Worm (Caenorhabditis elegans) whole organism, L3 larva: Measurements from ENCODE around the gene csb-1.

Source experiments
- R02D3.7 ChIP-seq: fragments of 150-350 bp; optimal IDR thresholded peaks from 2 replicates; lab custom pipeline; 2014; ENCODE audit warnings: missing biosample characterization, missing genetic modification characterization
- ceh-28 ChIP-seq: fragments of 150-350 bp; optimal IDR thresholded peaks from 2 replicates; lab custom pipeline; 2014; ENCODE audit warnings: missing biosample characterization, missing genetic modification reagents, missing genetic modification characterization
- ceh-82 ChIP-seq: fragments of 150-350 bp; optimal IDR thresholded peaks from 2 replicates; lab custom pipeline; 2014; ENCODE audit warnings: missing biosample characterization, missing genetic modification characterization
- egl-27 ChIP-seq: sonication (generic microtip); optimal IDR thresholded peaks from 4 replicates; lab custom pipeline; 2017; ENCODE audit warnings: missing biosample characterization, missing genetic modification reagents, missing genetic modification characterization
- elt-1 ChIP-seq: fragments of 150-350 bp; optimal IDR thresholded peaks from 2 replicates; lab custom pipeline; 2014; ENCODE audit warnings: missing biosample characterization, missing genetic modification characterization
- elt-2 ChIP-seq: sonication (generic microtip); optimal IDR thresholded peaks from 2 replicates; lab custom pipeline; 2016; ENCODE audit warnings: missing genetic modification reagents, mild to moderate bottlenecking, missing genetic modification characterization, missing compliant biosample characterization
- elt-3 ChIP-seq, 3 experiments: fragments of 150-350 bp in 1 of 3; sonication (generic microtip) in 2 of 3; optimal IDR thresholded peaks; 2 replicates in 2 of 3; 4 replicates in 1 of 3; lab custom pipeline; 2014 to 2017; ENCODE audit warnings: missing biosample characterization in 3 of 3, missing genetic modification characterization in 3 of 3
- eor-1 ChIP-seq, 2 experiments: fragments of 150-350 bp; optimal IDR thresholded peaks; 2 replicates each; lab custom pipeline; 2014 to 2018; ENCODE audit warnings: missing biosample characterization in 2 of 2, missing genetic modification characterization in 2 of 2
- fkh-10 ChIP-seq: sonication (generic microtip); optimal IDR thresholded peaks from 2 replicates; lab custom pipeline; 2017; ENCODE audit warnings: missing biosample characterization, missing genetic modification reagents, missing genetic modification characterization
- fkh-2 ChIP-seq: fragments of 150-350 bp; optimal IDR thresholded peaks from 2 replicates; lab custom pipeline; 2014; ENCODE audit warnings: missing biosample characterization, missing genetic modification reagents, missing genetic modification characterization
- fos-1 ChIP-seq: fragments of 150-350 bp; optimal IDR thresholded peaks from 2 replicates; lab custom pipeline; 2014; ENCODE audit warnings: missing biosample characterization, missing genetic modification characterization
- hmg-11 ChIP-seq: sonication (generic microtip); optimal IDR thresholded peaks from 2 replicates; lab custom pipeline; 2016; ENCODE audit warnings: missing genetic modification characterization, missing compliant biosample characterization
- jun-1 ChIP-seq: fragments of 150-350 bp; optimal IDR thresholded peaks from 2 replicates; lab custom pipeline; 2014; ENCODE audit warnings: missing biosample characterization, missing genetic modification reagents, missing genetic modification characterization
- lin-15B ChIP-seq: fragments of 150-350 bp; optimal IDR thresholded peaks from 2 replicates; lab custom pipeline; 2014; ENCODE audit warnings: missing biosample characterization, missing genetic modification characterization
- lin-39 ChIP-seq: fragments of 150-350 bp; optimal IDR thresholded peaks from 2 replicates; lab custom pipeline; 2018; ENCODE audit warnings: missing biosample characterization, missing genetic modification reagents, missing genetic modification characterization
- lsy-12 ChIP-seq: sonication (generic microtip); optimal IDR thresholded peaks from 2 replicates; lab custom pipeline; 2016; ENCODE audit warnings: mild to moderate bottlenecking, missing genetic modification characterization, missing compliant biosample characterization
- mdl-1 ChIP-seq: fragments of 150-350 bp; optimal IDR thresholded peaks from 2 replicates; lab custom pipeline; 2014; ENCODE audit warnings: missing biosample characterization, missing genetic modification characterization
- nhr-237 ChIP-seq: fragments of 150-350 bp; optimal IDR thresholded peaks from 2 replicates; lab custom pipeline; 2014; ENCODE audit warnings: missing biosample characterization, missing genetic modification characterization
- nhr-25 ChIP-seq: sonication (generic microtip); optimal IDR thresholded peaks from 2 replicates; lab custom pipeline; 2017; ENCODE audit warnings: missing biosample characterization, missing genetic modification characterization
- nhr-28 ChIP-seq: fragments of 150-350 bp; optimal IDR thresholded peaks from 2 replicates; lab custom pipeline; 2014; ENCODE audit warnings: missing biosample characterization, missing genetic modification characterization
- nhr-43 ChIP-seq: sonication (generic microtip); optimal IDR thresholded peaks from 2 replicates; lab custom pipeline; 2016; ENCODE audit warnings: mild to moderate bottlenecking, missing genetic modification characterization, missing compliant biosample characterization; ENCODE audit not compliant: poor library complexity, severe bottlenecking
- nhr-67 ChIP-seq: fragments of 150-350 bp; optimal IDR thresholded peaks from 2 replicates; lab custom pipeline; 2014; ENCODE audit warnings: missing biosample characterization, missing genetic modification characterization
- pha-4 ChIP-seq: fragments of 150-350 bp; optimal IDR thresholded peaks from 2 replicates; lab custom pipeline; 2014; ENCODE audit warnings: missing biosample characterization, missing genetic modification reagents, missing genetic modification characterization
- pqm-1 ChIP-seq: fragments of 150-350 bp; optimal IDR thresholded peaks from 2 replicates; lab custom pipeline; 2017; ENCODE audit warnings: missing biosample characterization, missing genetic modification characterization, inconsistent platforms
- skn-1 ChIP-seq: fragments of 150-350 bp; optimal IDR thresholded peaks from 2 replicates; lab custom pipeline; 2014; ENCODE audit warnings: missing biosample characterization, missing genetic modification characterization
- snpc-4 ChIP-seq: fragments of 150-350 bp; optimal IDR thresholded peaks from 2 replicates; lab custom pipeline; 2014; ENCODE audit warnings: missing biosample characterization, missing genetic modification characterization
- tbx-2 ChIP-seq: sonication (generic microtip); optimal IDR thresholded peaks from 2 replicates; lab custom pipeline; 2016; ENCODE audit warnings: mild to moderate bottlenecking, missing genetic modification characterization, missing compliant biosample characterization
- ztf-11 ChIP-seq: fragments of 150-350 bp; optimal IDR thresholded peaks from 2 replicates; lab custom pipeline; 2014; ENCODE audit warnings: missing biosample characterization, missing genetic modification characterization

Gene csb-1

ce11 chrX:15881027-15881426 lies 15.3 kb upstream of the csb-1 start:
- TF ChIP-seq elt-2 (tag; lab: Kevin White, UChicago) (no peak), lsy-12 (tag; lab: Kevin White, UChicago) (peak; percentile 49), skn-1 (tag; lab: Kevin White, UChicago) (no peak), jun-1 (tag; lab: Kevin White, UChicago) (no peak), snpc-4 (tag; lab: Kevin White, UChicago) (no peak), tbx-2 (tag; lab: Kevin White, UChicago) (no peak), ceh-82 (no peak), fkh-10 (GFP tag; lab: Kevin White, UChicago) (no peak)

DNA sequence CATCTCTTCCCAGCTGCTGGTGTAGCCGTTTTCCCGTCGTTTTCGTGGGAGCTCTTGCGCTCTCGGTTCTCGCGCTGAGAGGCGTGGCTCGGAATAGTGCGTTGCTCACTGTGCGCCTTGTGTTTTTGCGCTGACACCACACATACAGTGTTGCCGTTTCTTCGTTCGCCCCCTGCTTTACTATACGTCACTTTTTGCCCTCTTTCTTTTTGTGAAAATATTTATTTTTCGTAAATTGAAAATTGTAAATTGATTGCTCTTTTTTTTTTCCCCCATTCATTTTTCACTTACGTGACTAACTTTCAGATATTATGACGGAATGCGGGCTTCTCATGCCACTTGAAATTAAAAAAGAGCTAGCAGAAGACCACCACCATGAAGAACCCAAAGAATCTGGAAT lies 13.1 kb upstream of the csb-1 start, which contains the start of gene gmeb-2:
gmeb-2 (plus strand) TSS at position 301 of the 400 bp plus-strand sequence.
- no peak for TF ChIP-seq nhr-28 (tag; lab: Kevin White, UChicago)
- TF ChIP-seq pha-4 (tag; lab: Kevin White, UChicago), result peak; percentile 4
- TF ChIP-seq nhr-43 (tag; lab: Kevin White, UChicago), result no peak
- TF ChIP-seq lsy-12 (tag; lab: Kevin White, UChicago), result peak; percentile 17

ce11 chrX:15876936-15877335 lies 11.2 kb upstream of the csb-1 start:
- TF ChIP-seq pqm-1 (tag; lab: Kevin White, UChicago) (no peak), nhr-67 (tag; lab: Kevin White, UChicago) (no peak), jun-1 (tag; lab: Kevin White, UChicago) (no peak), elt-3 (tag; optimal IDR thresholded peaks at IDR 0.05; lab: Kevin White, UChicago) (no peak), lin-15B (tag; lab: Kevin White, UChicago) (no peak), tbx-2 (tag; lab: Kevin White, UChicago) (no peak), skn-1 (tag; lab: Kevin White, UChicago) (no peak), lsy-12 (tag; lab: Kevin White, UChicago) (peak; percentile 41), hmg-11 (tag; lab: Kevin White, UChicago) (peak; percentile 5), ceh-28 (tag; lab: Kevin White, UChicago) (no peak), nhr-237 (no peak), lin-39 (tag; lab: Kevin White, UChicago) (peak; percentile 53), elt-1 (tag; lab: Kevin White, UChicago) (no peak), fos-1 (tag; lab: Kevin White, UChicago) (no peak), mdl-1 (no peak)

ce11 chrX:15869589-15869988 lies 3.9 kb upstream of the csb-1 start:
- TF ChIP-seq lin-39 (tag; lab: Kevin White, UChicago) (no peak), nhr-43 (tag; lab: Kevin White, UChicago) (peak; percentile 2)

- no peak for TF ChIP-seq R02D3.7 (tag; lab: Kevin White, UChicago)
- TF ChIP-seq lin-15B (tag; lab: Kevin White, UChicago), result peak; percentile 77
- peak; percentile 62 for TF ChIP-seq lsy-12 (tag; lab: Kevin White, UChicago)
Observed at ce11 chrX:15860556-15861008, 5.1 kb downstream of the csb-1 start, which contains the start of gene F53H4.6. Gene F53H4.6 (minus strand): TSS chrX:15860606.

DNA sequence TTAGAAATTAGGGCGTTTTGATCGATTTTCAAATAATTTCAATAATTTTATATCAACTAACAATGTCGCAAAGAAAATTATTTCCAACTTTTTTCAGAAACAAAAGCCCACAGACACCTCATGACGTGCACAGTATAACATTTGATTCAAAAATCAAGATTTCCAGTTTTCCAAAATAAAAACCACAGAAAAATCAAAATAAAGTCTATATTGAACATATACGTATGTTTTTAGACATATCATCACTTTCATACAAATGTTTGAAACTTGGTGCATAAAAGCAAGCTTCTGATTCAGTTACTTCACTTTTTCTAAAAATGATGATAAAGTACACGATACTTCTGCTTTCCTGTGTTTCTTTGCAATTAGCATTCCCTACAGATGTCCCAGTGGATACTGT lies 8.9 kb downstream of the csb-1 start, which contains the start of gene F53H4.2:
F53H4.2 (plus strand) TSS at position 301 of the 400 bp plus-strand sequence.
- TF ChIP-seq eor-1 (tag; optimal IDR thresholded peaks at IDR 0.05; lab: Kevin White, UChicago) (no peak), ztf-11 (tag; lab: Kevin White, UChicago) (no peak), nhr-25 (tag; lab: Kevin White, UChicago) (no peak), jun-1 (tag; lab: Kevin White, UChicago) (no peak), tbx-2 (tag; lab: Kevin White, UChicago) (no peak), pqm-1 (tag; lab: Kevin White, UChicago) (no peak), nhr-28 (tag; lab: Kevin White, UChicago) (no peak), fos-1 (tag; lab: Kevin White, UChicago) (no peak), fkh-2 (tag; lab: Kevin White, UChicago) (no peak), egl-27 (tag; lab: Kevin White, UChicago) (no peak)
